Worm (Caenorhabditis elegans): ENCODE results near the gene dhhc-10.
A peak's percentile ranks its signal among the peaks of the same experiment; 100 is the strongest.

Gene dhhc-10

DNA sequence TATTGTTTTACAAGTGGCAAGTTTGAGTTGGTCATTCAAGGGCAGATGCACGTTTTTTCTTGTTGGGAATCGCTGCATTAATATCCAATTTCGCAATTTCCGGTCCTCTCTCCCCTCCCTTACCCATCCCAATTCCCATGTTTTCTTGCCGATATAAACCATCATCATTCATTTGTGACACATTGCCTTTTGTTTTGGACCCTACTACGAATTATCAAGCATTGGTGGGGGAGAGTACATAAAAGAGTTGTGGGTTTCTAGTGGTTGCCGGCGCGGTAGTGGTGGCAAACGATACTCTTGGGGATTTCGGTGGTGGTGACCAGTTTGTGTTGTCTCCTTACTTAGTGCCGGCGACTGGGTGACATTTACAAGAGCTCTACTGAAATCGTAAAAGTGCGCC, 35.3 kb downstream of the dhhc-10 start:
- no peak for TF ChIP-seq ets-7 (tag; optimal IDR thresholded peaks at IDR 0.05)
- no peak for TF ChIP-seq B0310.2 (tag; optimal IDR thresholded peaks at IDR 0.05)
- TF ChIP-seq ceh-36 (tag; optimal IDR thresholded peaks at IDR 0.05): no peak
- no peak for TF ChIP-seq flt-1 (GFP tag; IDR thresholded peaks at IDR 0.05)

DNA sequence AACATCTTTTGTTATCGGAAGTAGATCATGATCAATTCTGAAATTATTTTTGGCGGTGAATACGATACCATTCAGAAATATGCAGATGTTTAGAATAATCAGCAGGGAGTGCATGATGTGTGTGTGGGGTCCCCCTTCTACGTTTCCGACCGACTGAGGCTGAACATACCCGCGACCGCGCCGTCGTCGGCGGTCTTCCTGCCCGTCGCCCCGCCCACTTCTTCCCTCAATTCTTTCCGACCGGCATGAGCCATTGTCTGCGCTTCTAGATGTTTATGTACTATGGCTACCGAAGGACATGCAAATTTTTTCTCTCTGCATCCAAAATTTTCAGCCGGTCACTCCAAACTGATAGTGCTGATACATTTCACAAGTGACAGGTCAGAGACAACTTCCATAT, 37.1 kb downstream of the dhhc-10 start:
- TF ChIP-seq flt-1 (GFP tag; IDR thresholded peaks at IDR 0.05) (no peak), aly-1 (tag; optimal IDR thresholded peaks at IDR 0.05) (peak; percentile 28)

DNA sequence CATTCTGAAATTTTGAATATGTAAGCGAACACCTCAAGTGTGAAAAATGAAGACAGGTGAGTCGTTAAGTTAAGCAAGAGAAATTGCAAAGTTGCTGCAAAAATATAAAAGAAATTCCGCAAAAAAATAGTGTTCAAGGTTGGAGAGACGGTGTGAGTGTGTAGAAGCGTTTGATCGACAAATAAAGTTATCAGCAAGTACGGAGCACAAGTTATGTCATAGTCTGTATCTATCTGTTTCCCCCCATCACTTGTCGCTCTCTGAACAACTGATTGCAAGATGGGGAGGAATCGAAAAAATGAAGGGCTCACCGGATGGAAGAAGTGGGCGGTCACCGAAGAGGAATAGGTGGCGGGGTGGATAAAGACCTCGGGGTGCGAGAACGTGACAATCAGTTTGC, 42.1 kb downstream of the dhhc-10 start, which contains the start of gene lon-2:
Gene lon-2, minus strand, starts transcription at position 4 of the 400 bp plus-strand sequence.
- no peak for TF ChIP-seq hmbx-1 (tag; optimal IDR thresholded peaks at IDR 0.05)
- peak; percentile 19 for TF ChIP-seq aly-1 (tag; optimal IDR thresholded peaks at IDR 0.05)

DNA sequence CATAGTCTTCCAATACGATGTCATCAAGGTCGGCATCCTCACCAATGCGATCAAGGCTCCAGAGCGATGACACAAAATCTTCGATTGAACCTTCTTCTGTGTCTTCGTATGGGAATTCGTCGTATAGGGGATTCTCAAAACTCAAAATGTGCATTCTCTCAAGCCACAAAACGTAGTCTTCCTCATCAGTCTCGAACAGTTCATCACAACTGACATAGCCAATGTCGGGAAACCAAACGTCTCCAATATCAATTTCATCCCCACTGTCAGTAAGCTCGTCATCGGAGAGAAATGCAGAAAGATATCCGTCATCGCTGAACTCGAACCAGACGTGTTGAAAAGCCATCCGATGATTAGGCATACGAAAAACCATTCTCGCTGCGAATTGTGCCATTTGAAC, 47.7 kb downstream of the dhhc-10 start, which contains the start of gene C39E6.2:
Gene C39E6.2, minus strand, starts transcription at position 394 of the 400 bp plus-strand sequence.
- no peak for TF ChIP-seq aly-1 (tag; optimal IDR thresholded peaks at IDR 0.05)
- no peak for TF ChIP-seq ama-1 (optimal IDR thresholded peaks at IDR 0.05)
- TF ChIP-seq ceh-13 (GFP tag; optimal IDR thresholded peaks at IDR 0.05): no peak
